Worm (Caenorhabditis elegans) whole organism, L2 larva: ENCODE results near the gene Y54G2A.16.

Experiments used
- aly-2 ChIP-seq: fragments of 150-350 bp; optimal IDR thresholded peaks from 2 replicates; lab custom pipeline; 2014; ENCODE audit warnings: missing biosample characterization, missing genetic modification characterization
- blmp-1 ChIP-seq: sonication (generic microtip); optimal IDR thresholded peaks from 2 replicates; lab custom pipeline; 2017; ENCODE audit warnings: missing genetic modification characterization, mild to moderate bottlenecking, missing compliant biosample characterization, antibody characterized with exemption, moderate library complexity; ENCODE audit not compliant: insufficient read depth
- ceh-82 ChIP-seq: fragments of 150-350 bp; optimal IDR thresholded peaks from 2 replicates; lab custom pipeline; 2014; ENCODE audit warnings: missing biosample characterization, missing genetic modification characterization
- elt-1 ChIP-seq: fragments of 150-350 bp; optimal IDR thresholded peaks from 2 replicates; lab custom pipeline; 2014; ENCODE audit warnings: missing biosample characterization, missing genetic modification characterization
- elt-3 ChIP-seq: sonication (generic microtip); optimal IDR thresholded peaks from 2 replicates; lab custom pipeline; 2017; ENCODE audit warnings: missing biosample characterization, missing genetic modification characterization
- fos-1 ChIP-seq: fragments of 150-350 bp; optimal IDR thresholded peaks from 2 replicates; lab custom pipeline; 2014; ENCODE audit warnings: missing biosample characterization, missing genetic modification characterization
- lin-13 ChIP-seq: fragments of 150-350 bp; optimal IDR thresholded peaks from 2 replicates; lab custom pipeline; 2014; ENCODE audit warnings: missing biosample characterization, missing genetic modification reagents, missing genetic modification characterization
- lin-39 ChIP-seq: fragments of 150-350 bp; optimal IDR thresholded peaks from 2 replicates; lab custom pipeline; 2014; ENCODE audit warnings: missing biosample characterization, missing genetic modification reagents, missing genetic modification characterization
- mdl-1 ChIP-seq, 2 experiments: fragments of 150-350 bp in 1 of 2; sonication (generic microtip) in 1 of 2; optimal IDR thresholded peaks; 2 replicates each; lab custom pipeline; 2017; ENCODE audit warnings: missing biosample characterization in 2 of 2, missing genetic modification characterization in 2 of 2
- nhr-21 ChIP-seq: fragments of 150-350 bp; optimal IDR thresholded peaks from 2 replicates; lab custom pipeline; 2014; ENCODE audit warnings: missing biosample characterization, missing genetic modification characterization
- nhr-237 ChIP-seq: fragments of 150-350 bp; optimal IDR thresholded peaks from 2 replicates; lab custom pipeline; 2014; ENCODE audit warnings: missing biosample characterization, missing genetic modification characterization
- nhr-6 ChIP-seq: fragments of 150-350 bp; optimal IDR thresholded peaks from 2 replicates; lab custom pipeline; 2014; ENCODE audit warnings: missing biosample characterization, missing genetic modification characterization
- unc-62 ChIP-seq: fragments of 150-350 bp; optimal IDR thresholded peaks from 2 replicates; lab custom pipeline; 2014; ENCODE audit warnings: missing biosample characterization, missing genetic modification reagents, missing genetic modification characterization

DNA sequence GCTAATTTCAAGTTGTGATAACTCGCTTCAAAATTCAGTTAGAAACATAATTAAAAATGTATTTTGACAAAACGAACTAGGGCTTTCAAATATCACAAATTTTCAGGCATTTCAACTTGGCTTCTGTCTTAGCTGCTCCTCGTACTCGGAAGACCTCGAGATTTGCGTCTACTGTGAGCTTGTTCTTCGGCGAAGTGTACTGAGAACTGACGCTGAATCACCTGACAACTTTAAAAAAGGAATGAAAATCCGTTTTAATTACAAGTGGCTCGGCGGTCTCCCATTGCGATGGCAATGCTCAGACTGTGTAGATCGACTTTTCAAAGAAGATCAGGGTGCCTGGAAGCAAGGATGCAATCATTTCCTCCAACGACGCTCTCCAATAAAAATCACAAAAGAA, 14.1 kb downstream of the Y54G2A.16 start, which contains the start of gene clec-85:
- TF ChIP-seq fos-1 (tag; lab: Kevin White, UChicago) (no peak), elt-3 (no peak), elt-1 (tag; lab: Kevin White, UChicago) (no peak), nhr-21 (no peak), nhr-6 (tag; lab: Kevin White, UChicago) (no peak), ceh-82 (no peak), nhr-237 (tag; lab: Kevin White, UChicago) (no peak), unc-62 (no peak), blmp-1 (tag; lab: Kevin White, UChicago) (no peak), lin-13 (GFP tag; lab: Kevin White, UChicago) (no peak), lin-39 (no peak), mdl-1 (tag; optimal IDR thresholded peaks at IDR 0.05; lab: Kevin White, UChicago) (no peak), aly-2 (tag; lab: Kevin White, UChicago) (no peak)
